Worm (Caenorhabditis elegans) whole organism, L2 larva: ENCODE measurements around the gene srw-8.

ENCODE experiments used
- C34F6.9 ChIP-seq: fragments of 150-350 bp; optimal IDR thresholded peaks from 2 replicates; lab custom pipeline; 2014; ENCODE audit warnings: missing biosample characterization, missing genetic modification characterization
- R02D3.7 ChIP-seq: fragments of 150-350 bp; optimal IDR thresholded peaks from 2 replicates; lab custom pipeline; 2014; ENCODE audit warnings: missing biosample characterization, missing genetic modification characterization
- Y55F3AM.14 ChIP-seq: fragments of 200-800 bp; sonication (Bioruptor generic); optimal IDR thresholded peaks from 2 replicates; lab custom pipeline; 2018; ENCODE audit warnings: mild to moderate bottlenecking, missing genetic modification characterization, missing compliant biosample characterization
- ZK546.5 ChIP-seq: sonication (generic microtip); optimal IDR thresholded peaks from 2 replicates; lab custom pipeline; 2017; ENCODE audit warnings: missing biosample characterization, missing genetic modification characterization
- ama-1 ChIP-seq: fragments of 150-350 bp; optimal IDR thresholded peaks from 2 replicates; lab custom pipeline; 2018; ENCODE audit warnings: inconsistent platforms
- blmp-1 ChIP-seq: sonication (generic microtip); optimal IDR thresholded peaks from 2 replicates; lab custom pipeline; 2017; ENCODE audit warnings: missing genetic modification characterization, mild to moderate bottlenecking, missing compliant biosample characterization, antibody characterized with exemption, moderate library complexity; ENCODE audit not compliant: insufficient read depth
- ceh-82 ChIP-seq: fragments of 150-350 bp; optimal IDR thresholded peaks from 2 replicates; lab custom pipeline; 2014; ENCODE audit warnings: missing biosample characterization, missing genetic modification characterization
- crh-2 ChIP-seq: sonication (generic microtip); optimal IDR thresholded peaks from 2 replicates; lab custom pipeline; 2017; ENCODE audit warnings: missing biosample characterization, missing genetic modification characterization
- egl-27 ChIP-seq: sonication (generic microtip); optimal IDR thresholded peaks from 3 replicates; lab custom pipeline; 2017; ENCODE audit warnings: missing biosample characterization, missing genetic modification reagents, missing genetic modification characterization
- elt-1 ChIP-seq: fragments of 150-350 bp; optimal IDR thresholded peaks from 2 replicates; lab custom pipeline; 2014; ENCODE audit warnings: missing biosample characterization, missing genetic modification characterization
- elt-3 ChIP-seq: sonication (generic microtip); optimal IDR thresholded peaks from 2 replicates; lab custom pipeline; 2017; ENCODE audit warnings: missing biosample characterization, missing genetic modification characterization
- fos-1 ChIP-seq: fragments of 150-350 bp; optimal IDR thresholded peaks from 2 replicates; lab custom pipeline; 2014; ENCODE audit warnings: missing biosample characterization, missing genetic modification characterization
- gmeb-1 ChIP-seq: fragments of 150-350 bp; optimal IDR thresholded peaks from 2 replicates; lab custom pipeline; 2014; ENCODE audit warnings: missing biosample characterization, missing genetic modification characterization
- lin-11 ChIP-seq: fragments of 150-350 bp; sonication (generic microtip); optimal IDR thresholded peaks from 2 replicates; lab custom pipeline; 2014; ENCODE audit warnings: missing biosample characterization, missing genetic modification characterization, inconsistent platforms, mixed read lengths
- lin-13 ChIP-seq: fragments of 150-350 bp; optimal IDR thresholded peaks from 2 replicates; lab custom pipeline; 2014; ENCODE audit warnings: missing biosample characterization, missing genetic modification reagents, missing genetic modification characterization
- lin-39 ChIP-seq: fragments of 150-350 bp; optimal IDR thresholded peaks from 2 replicates; lab custom pipeline; 2014; ENCODE audit warnings: missing biosample characterization, missing genetic modification reagents, missing genetic modification characterization
- lsy-2 ChIP-seq, 2 experiments: fragments of 150-350 bp in 1 of 2; sonication (generic microtip) in 1 of 2; optimal IDR thresholded peaks; 2 replicates each; lab custom pipeline; 2014 to 2017; ENCODE audit warnings: missing biosample characterization in 2 of 2, missing genetic modification characterization in 2 of 2
- mab-5 ChIP-seq: fragments of 150-350 bp; optimal IDR thresholded peaks from 2 replicates; lab custom pipeline; 2014; ENCODE audit warnings: missing biosample characterization, missing genetic modification characterization
- mbf-1 ChIP-seq: sonication (generic microtip); optimal IDR thresholded peaks from 2 replicates; lab custom pipeline; 2017; ENCODE audit warnings: missing biosample characterization, missing genetic modification characterization
- nhr-10 ChIP-seq: sonication (generic microtip); optimal IDR thresholded peaks from 2 replicates; lab custom pipeline; 2017; ENCODE audit warnings: missing biosample characterization, missing genetic modification characterization
- nhr-21 ChIP-seq: fragments of 150-350 bp; optimal IDR thresholded peaks from 2 replicates; lab custom pipeline; 2014; ENCODE audit warnings: missing biosample characterization, missing genetic modification characterization
- nhr-23 ChIP-seq: fragments of 150-350 bp; optimal IDR thresholded peaks from 2 replicates; lab custom pipeline; 2014; ENCODE audit warnings: missing biosample characterization, missing genetic modification reagents, missing genetic modification characterization
- nhr-237 ChIP-seq: fragments of 150-350 bp; optimal IDR thresholded peaks from 2 replicates; lab custom pipeline; 2014; ENCODE audit warnings: missing biosample characterization, missing genetic modification characterization
- nhr-25 ChIP-seq: fragments of 150-350 bp; sonication (generic microtip); optimal IDR thresholded peaks from 3 replicates; lab custom pipeline; 2014; ENCODE audit warnings: missing biosample characterization, missing genetic modification characterization
- nhr-6 ChIP-seq: fragments of 150-350 bp; optimal IDR thresholded peaks from 2 replicates; lab custom pipeline; 2014; ENCODE audit warnings: missing biosample characterization, missing genetic modification characterization
- nhr-77 ChIP-seq: fragments of 150-350 bp; optimal IDR thresholded peaks from 2 replicates; lab custom pipeline; 2014; ENCODE audit warnings: missing biosample characterization, missing genetic modification characterization
- peb-1 ChIP-seq: fragments of 150-350 bp; optimal IDR thresholded peaks from 2 replicates; lab custom pipeline; 2014; ENCODE audit warnings: missing biosample characterization, missing genetic modification characterization
- sem-4 ChIP-seq: fragments of 150-350 bp; optimal IDR thresholded peaks from 2 replicates; lab custom pipeline; 2014; ENCODE audit warnings: missing biosample characterization, missing genetic modification reagents, missing genetic modification characterization
- skn-1 ChIP-seq: sonication (generic microtip); optimal IDR thresholded peaks from 2 replicates; lab custom pipeline; 2017; ENCODE audit warnings: missing biosample characterization, missing genetic modification characterization
- sma-3 ChIP-seq: sonication (generic microtip); optimal IDR thresholded peaks from 2 replicates; lab custom pipeline; 2016; ENCODE audit warnings: missing genetic modification reagents, missing genetic modification characterization, missing compliant biosample characterization
- sma-9 ChIP-seq, 2 experiments: fragments of 150-350 bp in 1 of 2; sonication (generic microtip) in 1 of 2; optimal IDR thresholded peaks; 2 replicates each; lab custom pipeline; 2014 to 2016; ENCODE audit warnings: missing genetic modification characterization in 2 of 2, mild to moderate bottlenecking in 1 of 2, missing biosample characterization in 1 of 2, missing compliant biosample characterization in 1 of 2, missing genetic modification reagents in 1 of 2, moderate library complexity in 1 of 2
- snpc-4 ChIP-seq: fragments of 150-350 bp; optimal IDR thresholded peaks from 2 replicates; lab custom pipeline; 2014; ENCODE audit warnings: missing biosample characterization, missing genetic modification characterization
- unc-39 ChIP-seq: fragments of 150-350 bp; optimal IDR thresholded peaks from 2 replicates; lab custom pipeline; 2014; ENCODE audit warnings: missing biosample characterization, missing genetic modification characterization
- unc-55 ChIP-seq: fragments of 150-350 bp; sonication (generic microtip); optimal IDR thresholded peaks from 3 replicates; lab custom pipeline; 2014; ENCODE audit warnings: missing biosample characterization, missing genetic modification reagents, missing genetic modification characterization
- unc-62 ChIP-seq: fragments of 150-350 bp; optimal IDR thresholded peaks from 2 replicates; lab custom pipeline; 2014; ENCODE audit warnings: missing biosample characterization, missing genetic modification reagents, missing genetic modification characterization
- ztf-1 ChIP-seq: fragments of 200-800 bp; sonication (Bioruptor generic); conservative IDR thresholded peaks from 2 replicates; pipeline ENCODE4 v1.3.6; 2022; ENCODE audit warnings: missing genetic modification characterization, missing compliant biosample characterization
- ztf-4 ChIP-seq: fragments of 150-350 bp; optimal IDR thresholded peaks from 2 replicates; lab custom pipeline; 2014; ENCODE audit warnings: missing biosample characterization, missing genetic modification characterization

The srw-8 gene

DNA sequence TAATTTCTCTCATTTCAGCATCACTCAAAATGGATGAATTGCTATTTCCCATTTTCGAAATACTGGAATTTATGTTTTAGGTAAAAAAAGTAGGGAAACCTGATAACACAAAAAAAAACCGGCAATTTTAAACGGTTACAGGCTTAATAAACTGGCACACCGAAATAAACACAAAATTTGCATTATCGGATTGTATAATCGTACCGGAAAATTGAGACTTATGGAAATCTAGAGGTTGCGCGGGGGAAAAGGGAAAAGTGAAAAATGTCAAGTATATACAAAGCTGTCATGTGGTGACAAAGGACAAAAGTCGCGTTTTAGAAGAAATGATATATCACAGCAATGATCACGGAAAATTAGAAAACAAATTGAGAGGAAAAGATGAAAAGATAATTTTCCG is 5.1 kb upstream of the srw-8 start, which contains the start of gene chpf-2:
TSS of gene chpf-2 (minus strand) at position 101 of the 400 bp plus-strand sequence.
- TF ChIP-seq snpc-4 (tag; lab: Kevin White, UChicago) (no peak), ama-1 (no peak), nhr-23 (tag; lab: Kevin White, UChicago) (no peak), nhr-6 (no peak), peb-1 (tag; lab: Kevin White, UChicago) (no peak), blmp-1 (tag; lab: Kevin White, UChicago) (no peak), ceh-82 (tag; lab: Kevin White, UChicago) (no peak), lin-11 (tag; lab: Kevin White, UChicago) (no peak), nhr-25 (no peak), ZK546.5 (tag; lab: Kevin White, UChicago) (no peak)

DNA sequence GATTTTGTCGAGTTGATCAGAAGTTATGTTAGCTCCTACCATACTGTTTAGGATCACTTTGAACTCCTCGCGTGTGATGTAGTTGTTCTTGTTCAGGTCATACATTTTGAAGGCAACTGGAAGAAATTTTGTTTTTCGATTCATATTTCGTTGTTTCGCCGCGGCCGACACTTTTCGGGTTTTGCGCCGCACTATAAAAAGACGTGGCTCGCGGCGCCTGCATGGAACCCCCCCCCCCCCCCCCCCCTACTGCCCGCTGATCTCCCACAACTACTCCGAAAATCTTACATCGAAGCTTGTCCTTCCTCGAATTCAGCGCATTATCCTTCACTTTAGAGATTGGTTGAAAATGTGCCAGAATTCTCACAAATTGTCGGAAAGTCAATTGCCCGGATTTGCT is 3.9 kb upstream of the srw-8 start:
- TF ChIP-seq unc-39 (tag; lab: Kevin White, UChicago) (no peak), nhr-237 (tag; lab: Kevin White, UChicago) (no peak), egl-27 (no peak), nhr-77 (tag; lab: Kevin White, UChicago) (no peak), sma-3 (GFP tag; lab: Kevin White, UChicago) (no peak), lin-11 (tag; lab: Kevin White, UChicago) (no peak), nhr-25 (no peak)

DNA sequence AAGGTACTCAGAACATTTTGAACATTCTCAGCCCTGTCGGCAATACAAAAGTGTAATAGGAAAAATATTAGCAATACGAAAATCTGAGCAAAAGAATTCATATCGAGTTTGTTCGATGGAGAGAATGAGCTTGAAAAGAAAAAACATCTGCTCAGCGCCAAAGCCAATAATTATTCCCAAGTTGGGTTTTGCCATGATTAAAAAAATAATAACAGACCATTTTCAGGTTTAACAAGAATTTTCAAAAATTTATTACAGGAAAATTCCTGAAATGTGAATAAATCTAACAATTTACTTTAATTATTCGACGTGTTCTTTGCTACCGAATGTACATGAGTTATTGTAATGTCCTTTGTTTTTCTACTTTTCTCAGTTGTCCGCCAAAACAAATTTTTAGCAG is 1.8 kb downstream of the srw-8 start, which contains the start of gene irld-38:
TSS of gene irld-38 (minus strand) at position 101 of the 400 bp plus-strand sequence.
- no peak for TF ChIP-seq nhr-25
- no peak for TF ChIP-seq nhr-10 (tag; lab: Kevin White, UChicago)
- TF ChIP-seq lin-13, result no peak
- TF ChIP-seq skn-1, result no peak
- TF ChIP-seq ama-1, result no peak
- TF ChIP-seq lin-39 (tag; lab: Kevin White, UChicago), result no peak
- TF ChIP-seq mab-5 (tag; lab: Kevin White, UChicago), result no peak
- TF ChIP-seq sem-4 (tag; lab: Kevin White, UChicago), result no peak
- TF ChIP-seq unc-55 (GFP tag; lab: Kevin White, UChicago), result no peak
- no peak for TF ChIP-seq R02D3.7 (tag; lab: Kevin White, UChicago)
- no peak for TF ChIP-seq unc-39 (tag; lab: Kevin White, UChicago)
- no peak for TF ChIP-seq mbf-1 (tag; lab: Kevin White, UChicago)
- TF ChIP-seq sma-3 (GFP tag; lab: Kevin White, UChicago), result no peak
- TF ChIP-seq unc-62 (GFP tag; lab: Kevin White, UChicago), result no peak

DNA sequence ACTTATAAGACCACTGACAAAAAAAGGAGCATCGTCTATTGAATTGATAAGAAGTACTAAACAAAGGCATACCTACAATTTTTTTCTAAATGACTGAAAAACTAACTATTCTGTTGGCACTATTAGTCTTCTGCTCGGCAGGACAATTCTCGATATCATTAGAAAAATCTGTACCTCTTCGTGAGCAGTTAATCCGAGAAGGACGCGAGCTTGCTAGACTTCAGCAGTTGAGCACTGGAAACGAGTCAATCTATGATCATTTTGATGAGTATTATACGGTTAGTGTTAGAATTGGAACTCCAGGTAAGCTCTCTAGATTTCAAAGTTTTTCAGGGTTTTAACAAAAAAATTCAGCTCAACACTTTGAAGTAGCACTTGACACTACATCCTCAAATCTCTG is 5.9 kb downstream of the srw-8 start, which contains the start of gene asp-7:
TSS of gene asp-7 (plus strand) at position 81 of the 400 bp plus-strand sequence.
- TF ChIP-seq nhr-10 (tag; lab: Kevin White, UChicago), result no peak
- TF ChIP-seq ztf-4 (tag; lab: Kevin White, UChicago), result no peak
- TF ChIP-seq gmeb-1 (tag; lab: Kevin White, UChicago), result no peak
- no peak for TF ChIP-seq nhr-23 (tag; lab: Kevin White, UChicago)
- no peak for TF ChIP-seq nhr-237 (tag; lab: Kevin White, UChicago)
- no peak for TF ChIP-seq sem-4 (tag; lab: Kevin White, UChicago)
- no peak for TF ChIP-seq ztf-1

DNA sequence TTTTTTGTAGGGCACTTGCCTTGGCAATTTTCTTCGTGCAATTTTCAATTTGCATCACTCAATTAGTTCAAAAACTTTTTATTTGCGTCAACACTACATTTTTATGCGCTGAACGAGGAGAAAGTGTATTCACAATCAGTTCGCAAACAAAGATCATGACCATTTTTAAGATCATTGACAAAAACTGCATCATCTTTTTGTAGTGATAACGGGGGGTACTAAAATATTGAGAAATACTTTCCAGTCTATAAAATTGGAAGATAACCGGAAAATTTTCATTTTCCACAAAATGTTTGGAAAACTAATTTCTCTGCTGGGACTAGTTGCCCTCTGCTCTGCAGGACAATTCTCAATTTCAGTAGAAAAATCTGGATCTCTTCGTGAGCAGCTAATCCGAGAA is 9.9 kb downstream of the srw-8 start, which contains the start of gene asp-8:
TSS of gene asp-8 (plus strand) at position 276 of the 400 bp plus-strand sequence.
- TF ChIP-seq sma-9 (GFP tag; optimal IDR thresholded peaks at IDR 0.05; lab: Kevin White, UChicago) (peak; percentile 45), sma-9 (tag; optimal IDR thresholded peaks at IDR 0.05; lab: Kevin White, UChicago) (no peak), ceh-82 (tag; lab: Kevin White, UChicago) (no peak), fos-1 (tag; lab: Kevin White, UChicago) (peak; percentile 28)
- TF ChIP-seq, all 48 proteins: peak for 2

DNA sequence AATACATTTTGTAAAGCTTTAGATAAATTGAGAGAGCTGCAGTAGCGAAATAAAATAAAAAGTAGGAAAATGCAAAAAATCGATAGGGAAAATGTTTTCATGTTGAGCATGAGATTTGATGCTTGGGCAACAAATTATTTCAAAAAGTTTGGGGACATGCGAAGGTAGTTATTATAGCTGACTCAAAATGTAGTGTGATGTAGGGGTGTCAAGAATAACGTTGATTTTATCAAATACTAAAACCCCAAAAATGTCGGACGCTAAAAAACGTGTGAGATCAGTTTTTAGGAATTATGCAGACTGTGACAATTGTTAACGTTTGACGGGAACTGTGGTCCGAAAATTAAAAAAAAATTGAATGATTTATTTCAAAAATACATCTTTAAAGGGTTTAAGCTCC is 12.8 kb downstream of the srw-8 start, which contains the start of gene irld-12:
TSS of gene irld-12 (minus strand) at position 101 of the 400 bp plus-strand sequence.
- TF ChIP-seq elt-3 (tag; lab: Kevin White, UChicago) (no peak), elt-1 (tag; lab: Kevin White, UChicago) (no peak), C34F6.9 (tag; lab: Kevin White, UChicago) (no peak), peb-1 (tag; lab: Kevin White, UChicago) (no peak), skn-1 (no peak), lsy-2 (tag; optimal IDR thresholded peaks at IDR 0.05; lab: Kevin White, UChicago) (no peak), ztf-1 (no peak), crh-2 (tag; lab: Kevin White, UChicago) (no peak), mbf-1 (tag; lab: Kevin White, UChicago) (no peak), nhr-21 (tag; lab: Kevin White, UChicago) (no peak), Y55F3AM.14 (no peak), lin-11 (tag; lab: Kevin White, UChicago) (no peak)
